Worm (Caenorhabditis elegans) whole organism, midembryonic: Measurements from ENCODE around the gene scl-3.

Source experiments
- flt-1 ChIP-seq: fragments of 200-800 bp; sonication (Bioruptor generic); IDR thresholded peaks from 2 replicates; pipeline ENCODE4 v1.3.6; 2022; ENCODE audit warnings: missing genetic modification characterization, missing compliant biosample characterization
- med-1 ChIP-seq: sonication (generic microtip); optimal IDR thresholded peaks from 2 replicates; lab custom pipeline; 2017; ENCODE audit warnings: missing genetic modification characterization, mild to moderate bottlenecking, missing compliant biosample characterization, antibody characterized with exemption, missing genetic modification reagents; ENCODE audit not compliant: insufficient read depth

ce11 chrIV:13070142-13070541 lies 10.8 kb downstream of the scl-3 start, which contains the start of gene scl-7:
- TF ChIP-seq flt-1 (GFP tag; lab: Robert Waterston, UW) (no peak), med-1 (GFP tag; lab: Kevin White, UChicago) (no peak)
